Fruit fly (Drosophila melanogaster) whole organism, embryonic: ENCODE data around the gene CG2767.
A peak's percentile ranks its signal among the peaks of the same experiment; 100 is the strongest.

Source experiments
- CG10267 ChIP-seq: fragments of 200-800 bp; sonication (Bioruptor generic); optimal IDR thresholded peaks from 2 replicates; lab custom pipeline; 2018; ENCODE audit warnings: missing biosample characterization, mild to moderate bottlenecking, missing genetic modification characterization, moderate library complexity
- CG10543 ChIP-seq: fragments of 200-800 bp; sonication (Bioruptor generic); optimal IDR thresholded peaks from 3 replicates; lab custom pipeline; 2017; ENCODE audit warnings: missing biosample characterization, mild to moderate bottlenecking, missing genetic modification characterization, moderate library complexity
- CG11560 ChIP-seq: fragments of 200-800 bp; sonication (Bioruptor generic); IDR thresholded peaks from 3 replicates; pipeline ENCODE4 v1.3.6; 2022; ENCODE audit warnings: missing biosample characterization, missing genetic modification characterization
- CG14441 ChIP-seq: fragments of 200-800 bp; sonication (Bioruptor generic); IDR thresholded peaks from 2 replicates; pipeline ENCODE4 v1.3.6; 2022; ENCODE audit warnings: missing biosample characterization, missing genetic modification characterization
- CG15479 ChIP-seq: fragments of 200-800 bp; sonication (Bioruptor generic); optimal IDR thresholded peaks from 3 replicates; lab custom pipeline; 2019; ENCODE audit warnings: missing biosample characterization, mild to moderate bottlenecking, missing genetic modification characterization, moderate library complexity
- CG30020 ChIP-seq: fragments of 200-800 bp; optimal IDR thresholded peaks from 2 replicates; lab custom pipeline; 2019; ENCODE audit warnings: missing biosample characterization, mild to moderate bottlenecking, missing genetic modification characterization, moderate library complexity
- CG31224 ChIP-seq: fragments of 200-800 bp; sonication (Bioruptor generic); IDR thresholded peaks from 2 replicates; pipeline ENCODE4 v1.3.6; 2022; ENCODE audit warnings: missing biosample characterization, missing genetic modification characterization
- CG32532 ChIP-seq: fragments of 200-800 bp; sonication (Bioruptor generic); IDR thresholded peaks from 2 replicates; pipeline ENCODE4 v1.3.6; 2022; ENCODE audit warnings: missing biosample characterization, missing genetic modification characterization
- CG3847 ChIP-seq: fragments of 200-800 bp; sonication (Bioruptor generic); IDR thresholded peaks from 2 replicates; pipeline ENCODE4 v1.3.6; 2022; ENCODE audit warnings: missing biosample characterization, missing genetic modification characterization
- CG3995 ChIP-seq: fragments of 200-800 bp; sonication (Bioruptor generic); optimal IDR thresholded peaks from 3 replicates; lab custom pipeline; 2016; ENCODE audit warnings: missing biosample characterization, missing genetic modification characterization
- CG4707 ChIP-seq: fragments of 200-800 bp; sonication (Bioruptor generic); optimal IDR thresholded peaks from 2 replicates; lab custom pipeline; 2018; ENCODE audit warnings: missing biosample characterization, mild to moderate bottlenecking, missing genetic modification characterization, moderate library complexity
- CG5180 ChIP-seq: fragments of 200-800 bp; sonication (Bioruptor generic); optimal IDR thresholded peaks from 3 replicates; lab custom pipeline; 2017; ENCODE audit warnings: missing biosample characterization, missing genetic modification characterization, mild to moderate bottlenecking, moderate library complexity, missing genetic modification reagents
- CG6683 ChIP-seq: fragments of 200-800 bp; sonication (Bioruptor generic); optimal IDR thresholded peaks from 2 replicates; lab custom pipeline; 2017; ENCODE audit warnings: missing biosample characterization, mild to moderate bottlenecking, missing genetic modification characterization, missing genetic modification reagents
- CG6689 ChIP-seq: fragments of 200-800 bp; sonication (Bioruptor generic); IDR thresholded peaks from 2 replicates; pipeline ENCODE4 v1.3.6; 2022; ENCODE audit warnings: missing biosample characterization, missing genetic modification characterization
- Dip3 ChIP-seq: fragments of 200-800 bp; sonication (Bioruptor generic); optimal IDR thresholded peaks from 3 replicates; lab custom pipeline; 2016; ENCODE audit warnings: missing biosample characterization, missing genetic modification characterization
- ERR ChIP-seq: fragments of 200-800 bp; sonication (Bioruptor generic); optimal IDR thresholded peaks from 2 replicates; lab custom pipeline; 2016; ENCODE audit warnings: missing biosample characterization, missing genetic modification characterization
- Ets97D ChIP-seq: fragments of 200-800 bp; sonication (Bioruptor generic); optimal IDR thresholded peaks from 3 replicates; lab custom pipeline; 2016; ENCODE audit warnings: missing biosample characterization, missing genetic modification characterization
- GATAe ChIP-seq: fragments of 200-800 bp; sonication (Bioruptor generic); conservative IDR thresholded peaks from 2 replicates; pipeline ENCODE4 v1.3.6; 2022; ENCODE audit warnings: missing biosample characterization, missing genetic modification characterization
- Hr51 ChIP-seq, 2 experiments: fragments of 200-800 bp; sonication (Bioruptor generic); optimal IDR thresholded peaks; 2 replicates in 1 of 2; 3 replicates in 1 of 2; lab custom pipeline; 2016 to 2018; ENCODE audit warnings: missing biosample characterization in 2 of 2, missing genetic modification characterization in 2 of 2, mild to moderate bottlenecking in 1 of 2, moderate library complexity in 1 of 2
- Lpt ChIP-seq: fragments of >200 bp; optimal IDR thresholded peaks from 2 replicates; lab custom pipeline; 2018; ENCODE audit warnings: missing biosample characterization, missing genetic modification characterization
- MESR4 ChIP-seq: fragments of 200-800 bp; sonication (Bioruptor generic); optimal IDR thresholded peaks from 2 replicates; lab custom pipeline; 2018; ENCODE audit warnings: missing biosample characterization, mild to moderate bottlenecking, missing genetic modification characterization, moderate library complexity
- Med ChIP-seq: fragments of 200-800 bp; sonication (Bioruptor generic); peaks from one replicate; lab custom pipeline; 2016; ENCODE audit warnings: missing biosample characterization, missing genetic modification characterization, mild to moderate bottlenecking, inconsistent platforms, moderate library complexity
- NC2α ChIP-seq: fragments of 200-800 bp; sonication (Bioruptor generic); optimal IDR thresholded peaks from 2 replicates; lab custom pipeline; 2016; ENCODE audit warnings: missing biosample characterization, missing genetic modification characterization
- NFAT ChIP-seq: fragments of 200-800 bp; sonication (Bioruptor generic); IDR thresholded peaks from 2 replicates; pipeline ENCODE4 v1.3.6; 2022; ENCODE audit warnings: missing biosample characterization, missing genetic modification characterization
- NK7.1 ChIP-seq: fragments of 200-800 bp; sonication (Bioruptor generic); optimal IDR thresholded peaks from 3 replicates; lab custom pipeline; 2016; ENCODE audit warnings: missing biosample characterization, missing genetic modification characterization
- NfI ChIP-seq: fragments of 200-800 bp; sonication (Bioruptor generic); optimal IDR thresholded peaks from 3 replicates; lab custom pipeline; 2018; ENCODE audit warnings: missing biosample characterization, mild to moderate bottlenecking, missing genetic modification characterization, moderate library complexity
- Scr ChIP-seq: fragments of 200-800 bp; sonication (Bioruptor generic); IDR thresholded peaks from 2 replicates; pipeline ENCODE4 v1.3.6; 2022; ENCODE audit warnings: missing biosample characterization, missing genetic modification characterization; ENCODE audit not compliant: partially characterized antibody
- Taf1 ChIP-seq: fragments of 200-800 bp; sonication (Bioruptor generic); IDR thresholded peaks from 2 replicates; pipeline ENCODE4 v1.3.6; 2022; ENCODE audit warnings: missing biosample characterization, missing genetic modification characterization
- Xrp1 ChIP-seq: fragments of 200-800 bp; sonication (Bioruptor generic); IDR thresholded peaks from 2 replicates; pipeline ENCODE4 v1.3.6; 2022; ENCODE audit warnings: missing biosample characterization, missing genetic modification characterization
- ato ChIP-seq: fragments of 200-800 bp; sonication (Bioruptor generic); IDR thresholded peaks from 2 replicates; pipeline ENCODE4 v1.3.6; 2022; ENCODE audit warnings: missing biosample characterization, missing genetic modification characterization; ENCODE audit not compliant: partially characterized antibody
- br ChIP-seq: fragments of >200 bp; optimal IDR thresholded peaks from 2 replicates; lab custom pipeline; 2017
- ci ChIP-seq: fragments of 200-800 bp; sonication (Bioruptor generic); IDR thresholded peaks from 3 replicates; pipeline ENCODE4 v1.3.6; 2022; ENCODE audit warnings: missing biosample characterization, missing genetic modification characterization
- dysf ChIP-seq: fragments of 200-800 bp; sonication (Bioruptor generic); IDR thresholded peaks from 3 replicates; pipeline ENCODE4 v1.3.6; 2022; ENCODE audit warnings: missing biosample characterization, missing genetic modification characterization
- fd64A ChIP-seq: fragments of 200-800 bp; sonication (Bioruptor generic); optimal IDR thresholded peaks from 3 replicates; lab custom pipeline; 2018; ENCODE audit warnings: missing biosample characterization, mild to moderate bottlenecking, missing genetic modification characterization
- ftz-f1 ChIP-seq: fragments of 200-800 bp; sonication (Bioruptor generic); optimal IDR thresholded peaks from 2 replicates; lab custom pipeline; 2016; ENCODE audit warnings: missing biosample characterization, missing genetic modification characterization
- gfzf ChIP-seq: fragments of 200-800 bp; sonication (Bioruptor generic); optimal IDR thresholded peaks from 2 replicates; lab custom pipeline; 2016; ENCODE audit warnings: missing biosample characterization, mild to moderate bottlenecking, missing genetic modification characterization, moderate library complexity
- gsb-n ChIP-seq: fragments of 200-800 bp; sonication (Bioruptor generic); optimal IDR thresholded peaks from 3 replicates; lab custom pipeline; 2018; ENCODE audit warnings: missing biosample characterization, mild to moderate bottlenecking, missing genetic modification characterization
- h ChIP-seq: fragments of >200 bp; optimal IDR thresholded peaks from 2 replicates; lab custom pipeline; 2017
- jumu ChIP-seq: fragments of 200-800 bp; sonication (Bioruptor generic); optimal IDR thresholded peaks from 3 replicates; lab custom pipeline; 2016; ENCODE audit warnings: missing biosample characterization, missing genetic modification characterization
- kah ChIP-seq: fragments of 200-800 bp; sonication (Bioruptor generic); optimal IDR thresholded peaks from 2 replicates; lab custom pipeline; 2018; ENCODE audit warnings: missing biosample characterization, mild to moderate bottlenecking, missing genetic modification characterization
- kay ChIP-seq: fragments of 200-800 bp; sonication (Bioruptor generic); optimal IDR thresholded peaks from 2 replicates; lab custom pipeline; 2016; ENCODE audit warnings: missing biosample characterization, missing genetic modification characterization
- klu ChIP-seq: fragments of 200-800 bp; sonication (Bioruptor generic); IDR thresholded peaks from 2 replicates; pipeline ENCODE4 v1.3.6; 2022; ENCODE audit warnings: missing biosample characterization, missing genetic modification characterization
- maf-S ChIP-seq: fragments of 200-800 bp; sonication (Bioruptor generic); optimal IDR thresholded peaks from 2 replicates; lab custom pipeline; 2016; ENCODE audit warnings: missing biosample characterization, missing genetic modification characterization
- nerfin-1 ChIP-seq: fragments of 200-800 bp; sonication (Bioruptor generic); optimal IDR thresholded peaks from 3 replicates; lab custom pipeline; 2019; ENCODE audit warnings: missing biosample characterization, mild to moderate bottlenecking, missing genetic modification characterization, moderate library complexity
- oc ChIP-seq: fragments of 200-800 bp; sonication (Bioruptor generic); optimal IDR thresholded peaks from 2 replicates; lab custom pipeline; 2018; ENCODE audit warnings: missing biosample characterization, mild to moderate bottlenecking, missing genetic modification characterization, moderate library complexity
- repo ChIP-seq: fragments of 200-800 bp; sonication (Bioruptor generic); optimal IDR thresholded peaks from 2 replicates; lab custom pipeline; 2016; ENCODE audit warnings: missing biosample characterization, missing genetic modification characterization
- scrt ChIP-seq: fragments of 200-800 bp; sonication (Bioruptor generic); optimal IDR thresholded peaks from 2 replicates; lab custom pipeline; 2018; ENCODE audit warnings: missing biosample characterization, mild to moderate bottlenecking, missing genetic modification characterization, moderate library complexity
- seq ChIP-seq: fragments of 200-800 bp; sonication (Bioruptor generic); IDR thresholded peaks from 2 replicates; pipeline ENCODE4 v1.3.6; 2022; ENCODE audit warnings: missing biosample characterization, missing genetic modification characterization
- sr ChIP-seq: fragments of 200-800 bp; sonication (Bioruptor generic); IDR thresholded peaks from 3 replicates; pipeline ENCODE4 v1.3.6; 2022; ENCODE audit warnings: missing biosample characterization, missing genetic modification characterization
- tio ChIP-seq: fragments of 200-800 bp; sonication (Bioruptor generic); optimal IDR thresholded peaks from 2 replicates; lab custom pipeline; 2017; ENCODE audit warnings: missing biosample characterization, missing genetic modification characterization, inconsistent platforms
- toy ChIP-seq: fragments of 200-800 bp; sonication (Bioruptor generic); IDR thresholded peaks from 2 replicates; pipeline ENCODE4 v1.3.6; 2022; ENCODE audit warnings: missing biosample characterization, missing genetic modification characterization

Gene CG2767

dm6 chr3R:8001074-8001669, 6.7 kb downstream of the CG2767 start, which contains the start of the genes Kmn2 and CG2698 (continued):
- TF ChIP-seq ci (peak; percentile 98), seq (peak; percentile 97), kah (GFP tag; lab: Kevin White, UChicago) (peak; percentile 82), CG6689 (GFP tag; lab: Robert Waterston, UW) (peak; percentile 98), sr (peak; percentile 75; the same call in 2 of the 3 replicates), CG6683 (peak; percentile 87), CG5180 (peak; percentile 78), ato (GFP tag; lab: Robert Waterston, UW) (no peak), br (lab: Kevin White, UChicago) (no peak), Xrp1 (GFP tag; lab: Robert Waterston, UW) (peak; percentile 99), maf-S (GFP tag; lab: Kevin White, UChicago) (peak; percentile 82), gfzf (no peak), kay (peak; percentile 85), nerfin-1 (peak; percentile 88), Dip3 (GFP tag; lab: Kevin White, UChicago) (peak; percentile 80), CG11560 (peak; percentile 92), ftz-f1 (GFP tag; lab: Kevin White, UChicago) (peak; percentile 84), CG3995 (peak; percentile 69), Med (GFP tag; lab: Kevin White, UChicago) (peak; percentile 97), CG10267 (tag; lab: Kevin White, UChicago) (peak; percentile 100), MESR4 (GFP tag; lab: Kevin White, UChicago) (no peak), jumu (GFP tag; lab: Kevin White, UChicago) (peak; percentile 79), CG3847 (GFP tag; lab: Robert Waterston, UW) (peak; percentile 99), GATAe (GFP tag; lab: Robert Waterston, UW) (peak; percentile 90; the same call in 1 of the 2 replicates), NK7.1 (GFP tag; lab: Kevin White, UChicago) (peak; percentile 61), Hr51 (GFP tag; optimal IDR thresholded peaks at IDR 0.05; lab: Kevin White, UChicago) (peak; percentile 80 to 94), CG30020 (peak; percentile 79), CG10543 (GFP tag; lab: Kevin White, UChicago) (peak; percentile 95), CG15479 (GFP tag; lab: Kevin White, UChicago) (no peak), Taf1 (peak; percentile 96), fd64A (peak; percentile 74), toy (GFP tag; lab: Robert Waterston, UW) (peak; percentile 88), tio (GFP tag; lab: Kevin White, UChicago) (peak; percentile 95), NC2α (GFP tag; lab: Kevin White, UChicago) (peak; percentile 44), dysf (peak; percentile 99), CG4707 (GFP tag; lab: Kevin White, UChicago) (peak; percentile 74), repo (GFP tag; lab: Kevin White, UChicago) (peak; percentile 67), klu (GFP tag; lab: Robert Waterston, UW) (peak; percentile 96), ERR (peak; percentile 14), h (lab: Kevin White, UChicago) (no peak), Scr (GFP tag; lab: Robert Waterston, UW) (peak; percentile 75), CG31224 (peak; percentile 94), Lpt (GFP tag; lab: Kevin White, UChicago) (no peak), scrt (GFP tag; lab: Kevin White, UChicago) (peak; percentile 88), NFAT (peak; percentile 96), CG32532 (GFP tag; lab: Robert Waterston, UW) (peak; percentile 98), CG14441 (GFP tag; lab: Robert Waterston, UW) (peak; percentile 98), Ets97D (GFP tag; lab: Kevin White, UChicago) (peak; percentile 60), gsb-n (tag; lab: Kevin White, UChicago) (peak; percentile 94), NfI (GFP tag; lab: Kevin White, UChicago) (peak; percentile 94), oc (tag; lab: Kevin White, UChicago) (peak; percentile 94)
